Worm (Caenorhabditis elegans): ENCODE results near the gene srbc-71.

DNA sequence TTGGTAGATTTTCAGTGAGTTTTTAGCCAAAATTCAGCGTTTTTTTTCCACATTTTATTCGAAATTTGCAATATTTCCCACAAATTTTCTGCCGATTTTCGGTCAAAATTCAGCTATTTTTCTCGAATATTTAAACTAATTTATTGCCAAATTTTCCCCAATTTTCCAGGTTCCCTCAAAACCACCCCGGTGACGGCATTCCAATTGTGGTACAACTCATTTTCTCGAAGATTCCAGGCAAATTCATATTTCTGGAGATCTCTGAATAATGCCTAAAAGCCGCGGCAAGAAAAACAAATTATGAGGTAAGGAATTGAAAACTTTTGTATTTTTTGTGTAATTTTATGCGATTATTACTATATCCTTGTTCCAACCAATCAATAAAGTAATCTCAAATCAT lies 18.7 kb downstream of the srbc-71 start, which contains the start of gene osgn-1:
- TF ChIP-seq nhr-77 (tag; optimal IDR thresholded peaks at IDR 0.05) (no peak), nhr-12 (tag; optimal IDR thresholded peaks at IDR 0.05) (no peak)

Measured in whole organism, L3 larva.